Fruit fly (Drosophila melanogaster): ENCODE data around the gene CG32075.

DNA sequence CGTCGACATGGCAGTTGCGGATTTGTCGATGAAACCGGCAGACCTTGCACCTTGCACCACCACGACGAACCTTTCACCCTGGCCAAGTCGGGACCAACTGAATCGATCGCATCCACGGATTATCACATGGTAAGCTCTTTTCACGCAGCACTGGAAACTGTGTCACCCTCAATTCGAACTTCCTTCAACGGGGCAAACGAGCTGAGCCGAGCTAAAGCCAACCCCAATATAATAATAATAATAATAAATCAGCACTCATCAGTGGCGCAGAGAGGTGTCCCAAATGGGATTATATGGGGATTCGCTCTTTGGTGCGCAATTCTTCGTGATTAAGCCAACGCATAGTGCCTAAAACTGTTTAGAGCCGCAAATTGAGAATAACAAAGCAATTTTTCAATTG lies 13.5 kb downstream of the CG32075 start, which contains the start of gene CG43693:
- TF ChIP-seq CG8478 (optimal IDR thresholded peaks at IDR 0.05): no peak
- no peak for TF ChIP-seq CTCF (optimal IDR thresholded peaks at IDR 0.05)

Data from S2 (cell line).